Worm (Caenorhabditis elegans) whole organism, midembryonic: Measurements from ENCODE around the gene spp-11.

Experiments
- T22C8.4 ChIP-seq: fragments of 200-800 bp; sonication (Bioruptor generic); IDR thresholded peaks from 2 replicates; pipeline ENCODE4 v1.3.6; 2022; ENCODE audit warnings: missing genetic modification characterization, missing compliant biosample characterization
- cog-1 ChIP-seq: sonication (generic microtip); optimal IDR thresholded peaks from 2 replicates; lab custom pipeline; 2016; ENCODE audit warnings: missing genetic modification characterization, missing compliant biosample characterization
- flt-1 ChIP-seq: fragments of 200-800 bp; sonication (Bioruptor generic); IDR thresholded peaks from 2 replicates; pipeline ENCODE4 v1.3.6; 2022; ENCODE audit warnings: missing genetic modification characterization, missing compliant biosample characterization
- klf-2 ChIP-seq: fragments of 200-800 bp; sonication (Bioruptor generic); conservative IDR thresholded peaks from 2 replicates; pipeline ENCODE4 v1.3.6; 2022; ENCODE audit warnings: missing genetic modification reagents, missing genetic modification characterization, missing compliant biosample characterization
- med-1 ChIP-seq: sonication (generic microtip); optimal IDR thresholded peaks from 2 replicates; lab custom pipeline; 2017; ENCODE audit warnings: missing genetic modification characterization, mild to moderate bottlenecking, missing compliant biosample characterization, antibody characterized with exemption, missing genetic modification reagents; ENCODE audit not compliant: insufficient read depth
- ref-1 ChIP-seq: fragments of 200-800 bp; sonication (Bioruptor generic); conservative IDR thresholded peaks from 2 replicates; pipeline ENCODE4 v1.3.6; 2022; ENCODE audit warnings: missing genetic modification reagents, missing genetic modification characterization, missing compliant biosample characterization
- tab-1 ChIP-seq: fragments of 200-800 bp; sonication (Bioruptor generic); IDR thresholded peaks from 2 replicates; pipeline ENCODE4 v1.3.6; 2022; ENCODE audit warnings: missing genetic modification characterization, missing compliant biosample characterization
- ztf-23 ChIP-seq: fragments of 200-800 bp; sonication (Bioruptor generic); IDR thresholded peaks from 2 replicates; pipeline ENCODE4 v1.3.6; 2022; ENCODE audit warnings: missing genetic modification reagents, missing genetic modification characterization, missing compliant biosample characterization
- ztf-29 ChIP-seq: fragments of 200-800 bp; sonication (Bioruptor generic); IDR thresholded peaks from 2 replicates; pipeline ENCODE4 v1.3.6; 2022; ENCODE audit warnings: missing genetic modification reagents, missing genetic modification characterization, missing compliant biosample characterization

spp-11 gene

ce11 chrII:6376693-6377092 is 30.5 kb downstream of the spp-11 start:
- TF ChIP-seq ref-1 (no peak), tab-1 (GFP tag; lab: Robert Waterston, UW) (no peak)

- TF ChIP-seq ref-1 = no peak
- no peak for TF ChIP-seq T22C8.4 (GFP tag; lab: Robert Waterston, UW)
- TF ChIP-seq klf-2 (GFP tag; lab: Robert Waterston, UW) = no peak
- no peak for TF ChIP-seq cog-1
- no peak for TF ChIP-seq med-1 (GFP tag; lab: Kevin White, UChicago)
- no peak for TF ChIP-seq ztf-29 (GFP tag; lab: Robert Waterston, UW)
- TF ChIP-seq flt-1 (GFP tag; lab: Robert Waterston, UW) = no peak
- no peak for TF ChIP-seq ztf-23
- TF ChIP-seq tab-1 (GFP tag; lab: Robert Waterston, UW) = no peak
Measured at ce11 chrII:6374646-6375045, 32.5 kb downstream of the spp-11 start.

- no peak for TF ChIP-seq ztf-29 (GFP tag; lab: Robert Waterston, UW)
- no peak for TF ChIP-seq ztf-23
- TF ChIP-seq klf-2 (GFP tag; lab: Robert Waterston, UW) = no peak
- TF ChIP-seq ref-1 = no peak
- TF ChIP-seq T22C8.4 (GFP tag; lab: Robert Waterston, UW) = no peak
- no peak for TF ChIP-seq med-1 (GFP tag; lab: Kevin White, UChicago)
- TF ChIP-seq tab-1 (GFP tag; lab: Robert Waterston, UW) = no peak
- TF ChIP-seq flt-1 (GFP tag; lab: Robert Waterston, UW) = no peak
- TF ChIP-seq cog-1 = no peak
Measured at ce11 chrII:6373361-6373760, 33.8 kb downstream of the spp-11 start.

ce11 chrII:6371003-6371402 is 36.2 kb downstream of the spp-11 start, which contains the start of gene lin-23:
lin-23 (plus strand) TSS chrII:6371303.
- TF ChIP-seq ztf-23 = no peak
- no peak for TF ChIP-seq ztf-29 (GFP tag; lab: Robert Waterston, UW)
- TF ChIP-seq T22C8.4 (GFP tag; lab: Robert Waterston, UW) = no peak
- no peak for TF ChIP-seq tab-1 (GFP tag; lab: Robert Waterston, UW)
- no peak for TF ChIP-seq klf-2 (GFP tag; lab: Robert Waterston, UW)
- TF ChIP-seq ref-1 = no peak
- no peak for TF ChIP-seq flt-1 (GFP tag; lab: Robert Waterston, UW)
- TF ChIP-seq med-1 (GFP tag; lab: Kevin White, UChicago) = no peak
- TF ChIP-seq cog-1 = no peak

DNA sequence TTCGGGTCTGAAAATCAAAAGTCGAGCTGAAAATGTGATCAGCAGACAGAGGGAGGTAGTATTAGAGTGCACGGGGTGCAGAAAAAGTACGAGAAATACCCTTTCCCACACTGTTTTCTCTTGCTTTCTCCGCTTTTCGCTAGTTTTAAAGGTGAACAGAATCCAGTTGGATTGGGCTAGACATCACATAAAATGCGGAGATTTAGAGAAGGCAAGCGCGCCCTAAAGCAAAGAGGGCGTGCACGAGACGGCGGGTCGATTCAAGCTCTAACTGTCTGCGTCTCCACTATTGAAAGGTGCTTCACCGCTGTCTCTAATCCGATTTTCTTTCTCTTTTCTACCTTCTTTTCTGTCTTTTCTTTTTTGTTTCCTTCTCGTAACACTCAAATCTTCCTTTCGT is 37.1 kb downstream of the spp-11 start:
- TF ChIP-seq ref-1 (no peak), cog-1 (peak; percentile 57), tab-1 (GFP tag; lab: Robert Waterston, UW) (no peak), flt-1 (GFP tag; lab: Robert Waterston, UW) (no peak), ztf-29 (GFP tag; lab: Robert Waterston, UW) (no peak), klf-2 (GFP tag; lab: Robert Waterston, UW) (no peak), med-1 (GFP tag; lab: Kevin White, UChicago) (no peak), ztf-23 (no peak), T22C8.4 (GFP tag; lab: Robert Waterston, UW) (peak; percentile 59)

DNA sequence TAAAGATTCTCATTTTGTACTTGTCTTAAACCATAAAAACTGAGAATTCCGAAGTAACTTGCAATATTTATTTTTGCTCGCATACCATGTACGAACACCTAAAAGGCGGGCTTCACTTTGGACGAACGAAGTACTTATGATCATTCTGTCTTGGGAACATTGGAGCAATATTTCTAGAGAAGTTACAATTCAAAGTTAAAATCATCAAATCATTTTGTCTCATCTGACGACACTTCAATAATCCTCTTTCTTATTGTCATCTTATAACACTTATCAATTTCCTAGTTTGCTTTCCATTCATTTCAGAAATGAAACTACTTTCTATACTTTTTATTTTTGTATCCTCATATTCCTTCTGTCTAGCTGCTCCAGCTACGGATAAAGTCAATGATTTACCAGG is 40.5 kb downstream of the spp-11 start, which contains the start of gene ctsa-4.1:
Gene ctsa-4.1 (plus strand): TSS at position 301 of the 400 bp plus-strand sequence.
- TF ChIP-seq flt-1 (GFP tag; lab: Robert Waterston, UW) (no peak), ztf-23 (no peak), cog-1 (no peak), klf-2 (GFP tag; lab: Robert Waterston, UW) (no peak), med-1 (GFP tag; lab: Kevin White, UChicago) (no peak), ztf-29 (GFP tag; lab: Robert Waterston, UW) (no peak), T22C8.4 (GFP tag; lab: Robert Waterston, UW) (no peak), ref-1 (no peak), tab-1 (GFP tag; lab: Robert Waterston, UW) (no peak)

DNA sequence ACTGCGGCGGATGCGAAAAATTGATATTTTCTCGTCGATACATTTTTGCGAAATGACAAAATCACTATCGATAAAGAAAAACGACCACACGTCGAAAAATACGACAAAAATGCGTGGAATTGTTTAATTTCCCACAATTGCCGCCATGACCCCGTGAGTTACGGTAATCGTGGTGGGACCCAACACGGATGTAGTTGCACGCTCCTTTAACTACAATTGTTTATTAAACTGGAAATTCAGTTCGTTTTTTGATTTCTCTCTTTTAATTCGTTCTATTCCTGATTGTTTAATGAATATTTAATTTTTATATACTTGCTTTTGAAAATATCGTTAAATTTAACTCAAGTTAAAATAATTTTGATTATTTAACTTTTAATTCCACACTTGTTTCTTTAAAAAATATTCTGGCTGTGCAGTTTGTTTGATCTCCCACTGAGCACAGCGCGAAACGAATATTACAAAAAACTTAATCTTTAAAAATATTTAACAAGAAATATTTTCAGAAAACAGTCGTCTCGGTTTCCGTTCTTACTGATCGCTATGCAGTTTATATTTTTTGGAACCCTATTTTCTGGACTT is 41.9 kb downstream of the spp-11 start, which contains the start of the genes ani-2 and clec-88:
Gene ani-2 (minus strand): TSS at position 131 of the 579 bp plus-strand sequence.
Gene clec-88 (plus strand): TSS at position 486 of the 579 bp plus-strand sequence.
- TF ChIP-seq cog-1 = no peak
- no peak for TF ChIP-seq tab-1 (GFP tag; lab: Robert Waterston, UW)
- no peak for TF ChIP-seq ztf-23
- TF ChIP-seq ref-1 = no peak
- TF ChIP-seq klf-2 (GFP tag; lab: Robert Waterston, UW) = no peak
- no peak for TF ChIP-seq flt-1 (GFP tag; lab: Robert Waterston, UW)
- no peak for TF ChIP-seq ztf-29 (GFP tag; lab: Robert Waterston, UW)
- TF ChIP-seq med-1 (GFP tag; lab: Kevin White, UChicago) = no peak
- no peak for TF ChIP-seq T22C8.4 (GFP tag; lab: Robert Waterston, UW)

ce11 chrII:6360822-6361221 is 46.4 kb downstream of the spp-11 start, which contains the start of gene K10B2.4:
K10B2.4 (minus strand) TSS chrII:6360959.
- TF ChIP-seq ztf-23 = peak; percentile 65; the same call in 1 of the 2 replicates
- no peak for TF ChIP-seq ztf-29 (GFP tag; lab: Robert Waterston, UW)
- TF ChIP-seq med-1 (GFP tag; lab: Kevin White, UChicago) = no peak
- TF ChIP-seq klf-2 (GFP tag; lab: Robert Waterston, UW) = no peak
- TF ChIP-seq ref-1 = no peak
- no peak for TF ChIP-seq tab-1 (GFP tag; lab: Robert Waterston, UW)
- TF ChIP-seq T22C8.4 (GFP tag; lab: Robert Waterston, UW) = no peak
- TF ChIP-seq cog-1 = no peak

DNA sequence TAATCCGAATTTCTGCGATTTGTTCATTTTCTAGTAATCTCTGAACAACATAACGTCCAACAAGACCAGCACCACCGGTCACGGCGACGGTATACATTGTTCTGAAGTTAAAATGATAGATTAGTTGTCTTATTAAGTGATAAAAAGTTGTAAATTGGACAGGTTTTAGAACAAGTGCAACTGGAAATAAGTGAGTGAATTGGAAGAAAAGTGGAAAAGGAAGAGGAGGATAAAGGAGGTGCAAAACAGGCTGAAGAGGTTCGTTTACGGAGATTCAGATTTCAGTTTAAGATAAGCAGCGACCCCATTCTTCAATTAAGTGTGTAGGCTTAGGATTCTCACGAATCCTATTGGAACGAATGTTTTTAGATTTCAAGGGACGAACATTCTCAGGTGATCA is 48.3 kb downstream of the spp-11 start, which contains the start of gene C32D5.12:
Gene C32D5.12 (minus strand): TSS at position 101 of the 400 bp plus-strand sequence.
- no peak for TF ChIP-seq T22C8.4 (GFP tag; lab: Robert Waterston, UW)
- no peak for TF ChIP-seq cog-1
- TF ChIP-seq ztf-29 (GFP tag; lab: Robert Waterston, UW) = no peak
- no peak for TF ChIP-seq tab-1 (GFP tag; lab: Robert Waterston, UW)
- no peak for TF ChIP-seq ref-1
- TF ChIP-seq ztf-23 = no peak
- TF ChIP-seq med-1 (GFP tag; lab: Kevin White, UChicago) = no peak
- no peak for TF ChIP-seq flt-1 (GFP tag; lab: Robert Waterston, UW)
- no peak for TF ChIP-seq klf-2 (GFP tag; lab: Robert Waterston, UW)
